Worm (Caenorhabditis elegans) whole organism, young adult: ENCODE measurements around the gene srz-61.

Experiments
- B0035.1 ChIP-seq: sonication (generic microtip); optimal IDR thresholded peaks from 2 replicates; lab custom pipeline; 2016; ENCODE audit warnings: missing genetic modification characterization, mild to moderate bottlenecking, missing compliant biosample characterization, missing genotype, missing genetic modification reagents
- B0261.1 ChIP-seq: sonication (generic microtip); optimal IDR thresholded peaks from 2 replicates; lab custom pipeline; 2016; ENCODE audit warnings: mild to moderate bottlenecking, missing genetic modification characterization, moderate library complexity, missing compliant biosample characterization
- C06A6.2 ChIP-seq: fragments of 200-800 bp; sonication (Bioruptor generic); conservative IDR thresholded peaks from 2 replicates; pipeline ENCODE4 v1.3.6; 2022; ENCODE audit warnings: missing genetic modification characterization, missing compliant biosample characterization
- F23B12.7 ChIP-seq: sonication (generic microtip); optimal IDR thresholded peaks from 2 replicates; lab custom pipeline; 2017; ENCODE audit warnings: missing genetic modification characterization, mild to moderate bottlenecking, missing compliant biosample characterization, antibody characterized with exemption, moderate library complexity; ENCODE audit not compliant: insufficient read depth
- T07F8.4 ChIP-seq: sonication (generic microtip); optimal IDR thresholded peaks from 2 replicates; lab custom pipeline; 2016; ENCODE audit warnings: mild to moderate bottlenecking, missing genetic modification characterization, moderate library complexity, missing compliant biosample characterization
- T26A5.8 ChIP-seq: sonication (generic microtip); optimal IDR thresholded peaks from 2 replicates; lab custom pipeline; 2016; ENCODE audit warnings: missing genetic modification characterization, missing compliant biosample characterization
- Y53G8AR.9 ChIP-seq: fragments of 200-800 bp; sonication (Bioruptor generic); conservative IDR thresholded peaks from 2 replicates; pipeline ENCODE4 v1.3.6; 2022; ENCODE audit warnings: missing genetic modification reagents, missing genetic modification characterization, missing compliant biosample characterization
- Y95B8A.8 ChIP-seq: fragments of 200-800 bp; sonication (Bioruptor generic); IDR thresholded peaks from 2 replicates; pipeline ENCODE4 v1.3.6; 2022; ENCODE audit warnings: missing genetic modification reagents, missing genetic modification characterization, missing compliant biosample characterization
- akir-1 ChIP-seq: fragments of 200-800 bp; sonication (Bioruptor generic); optimal IDR thresholded peaks from 2 replicates; lab custom pipeline; 2018; ENCODE audit warnings: mild to moderate bottlenecking, missing genetic modification characterization, moderate library complexity, missing compliant biosample characterization
- bed-1 ChIP-seq: fragments of 200-800 bp; sonication (Bioruptor generic); IDR thresholded peaks from 2 replicates; pipeline ENCODE4 v1.3.6; 2022; ENCODE audit warnings: missing genetic modification reagents, missing genetic modification characterization, missing compliant biosample characterization
- ceh-79 ChIP-seq: sonication (generic microtip); optimal IDR thresholded peaks from 2 replicates; lab custom pipeline; 2017; ENCODE audit warnings: mild to moderate bottlenecking, missing genetic modification characterization, missing compliant biosample characterization
- ceh-91 ChIP-seq: fragments of 200-800 bp; sonication (Bioruptor generic); IDR thresholded peaks from 2 replicates; pipeline ENCODE4 v1.3.6; 2022; ENCODE audit warnings: missing genetic modification reagents, missing genetic modification characterization, missing compliant biosample characterization
- die-1 ChIP-seq: sonication (generic microtip); optimal IDR thresholded peaks from 2 replicates; lab custom pipeline; 2016; ENCODE audit warnings: missing genotype, mild to moderate bottlenecking, missing genetic modification characterization, missing compliant biosample characterization
- efl-1 ChIP-seq: fragments of 150-350 bp; optimal IDR thresholded peaks from 2 replicates; lab custom pipeline; 2014; ENCODE audit warnings: missing biosample characterization, missing genetic modification reagents, missing genetic modification characterization
- egl-44 ChIP-seq: fragments of 200-800 bp; sonication (Bioruptor generic); IDR thresholded peaks from 2 replicates; pipeline ENCODE4 v1.3.6; 2022; ENCODE audit warnings: missing genetic modification reagents, missing genetic modification characterization, missing compliant biosample characterization
- egrh-3 ChIP-seq: fragments of 200-800 bp; sonication (Bioruptor generic); IDR thresholded peaks from 2 replicates; pipeline ENCODE4 v1.3.6; 2022; ENCODE audit warnings: missing genetic modification reagents, missing genetic modification characterization, missing compliant biosample characterization
- ekl-4 ChIP-seq: fragments of 200-800 bp; sonication (Bioruptor generic); IDR thresholded peaks from 2 replicates; pipeline ENCODE4 v1.3.6; 2022; ENCODE audit warnings: missing genetic modification reagents, missing genetic modification characterization, missing compliant biosample characterization
- hmg-1.2 ChIP-seq: fragments of 200-800 bp; sonication (Bioruptor generic); IDR thresholded peaks from 2 replicates; pipeline ENCODE4 v1.3.6; 2022; ENCODE audit warnings: missing genetic modification reagents, missing genetic modification characterization, missing compliant biosample characterization
- hrde-1 ChIP-seq: sonication (generic microtip); optimal IDR thresholded peaks from 2 replicates; lab custom pipeline; 2016; ENCODE audit warnings: missing genetic modification characterization, mild to moderate bottlenecking, missing compliant biosample characterization, moderate library complexity, missing genotype, missing genetic modification reagents, borderline replicate concordance
- let-526 ChIP-seq: fragments of 200-800 bp; sonication (Bioruptor generic); IDR thresholded peaks from 2 replicates; pipeline ENCODE4 v1.3.6; 2022; ENCODE audit warnings: missing genetic modification reagents, missing genetic modification characterization, missing compliant biosample characterization
- lin-54 ChIP-seq: fragments of 200-800 bp; sonication (Bioruptor generic); optimal IDR thresholded peaks from 2 replicates; lab custom pipeline; 2018; ENCODE audit warnings: mild to moderate bottlenecking, missing genetic modification characterization, missing compliant biosample characterization
- lir-1 ChIP-seq: fragments of 200-800 bp; sonication (Bioruptor generic); conservative IDR thresholded peaks from 2 replicates; pipeline ENCODE4 v1.3.6; 2022; ENCODE audit warnings: missing genetic modification reagents, missing genetic modification characterization, missing compliant biosample characterization
- lsy-27 ChIP-seq: sonication (generic microtip); optimal IDR thresholded peaks from 2 replicates; lab custom pipeline; 2017; ENCODE audit warnings: missing genetic modification characterization, mild to moderate bottlenecking, missing compliant biosample characterization, antibody characterized with exemption, missing genotype, borderline replicate concordance; ENCODE audit not compliant: insufficient read depth
- madf-3 ChIP-seq: fragments of 200-800 bp; sonication (Bioruptor generic); IDR thresholded peaks from 2 replicates; pipeline ENCODE4 v1.3.6; 2022; ENCODE audit warnings: missing genetic modification reagents, missing genetic modification characterization, missing compliant biosample characterization
- madf-6 ChIP-seq: fragments of 200-800 bp; sonication (Bioruptor generic); IDR thresholded peaks from 2 replicates; pipeline ENCODE4 v1.3.6; 2022; ENCODE audit warnings: missing genetic modification reagents, missing genetic modification characterization, missing compliant biosample characterization
- mxl-1 ChIP-seq: sonication (generic microtip); optimal IDR thresholded peaks from 2 replicates; lab custom pipeline; 2016; ENCODE audit warnings: missing genetic modification characterization, missing compliant biosample characterization
- nfya-2 ChIP-seq: fragments of 200-800 bp; sonication (Bioruptor generic); IDR thresholded peaks from 2 replicates; pipeline ENCODE4 v1.3.6; 2022; ENCODE audit warnings: missing genetic modification reagents, missing genetic modification characterization, missing compliant biosample characterization
- nfyb-1 ChIP-seq: fragments of 200-800 bp; sonication (Bioruptor generic); IDR thresholded peaks from 2 replicates; pipeline ENCODE4 v1.3.6; 2022; ENCODE audit warnings: missing genetic modification reagents, missing genetic modification characterization, missing compliant biosample characterization
- nhr-27 ChIP-seq: fragments of 200-800 bp; sonication (Bioruptor generic); optimal IDR thresholded peaks from 2 replicates; lab custom pipeline; 2018; ENCODE audit warnings: mild to moderate bottlenecking, missing genetic modification characterization, moderate library complexity, missing compliant biosample characterization
- nhr-80 ChIP-seq: sonication (generic microtip); optimal IDR thresholded peaks from 2 replicates; lab custom pipeline; 2016; ENCODE audit warnings: missing genetic modification characterization, missing compliant biosample characterization
- repo-1 ChIP-seq: sonication (generic microtip); optimal IDR thresholded peaks from 2 replicates; lab custom pipeline; 2017; ENCODE audit warnings: mild to moderate bottlenecking, missing genetic modification characterization, missing compliant biosample characterization
- snpc-1.3 ChIP-seq: sonication (generic microtip); optimal IDR thresholded peaks from 2 replicates; lab custom pipeline; 2017; ENCODE audit warnings: missing genetic modification characterization, mild to moderate bottlenecking, missing compliant biosample characterization, antibody characterized with exemption, moderate library complexity, missing genotype, missing genetic modification reagents; ENCODE audit not compliant: insufficient read depth
- snpc-4 ChIP-seq, 5 experiments: fragments of 150-350 bp in 1 of 5; sonication (generic microtip) in 4 of 5; optimal IDR thresholded peaks; 2 replicates each; lab custom pipeline; 2014 to 2018; ENCODE audit warnings: missing genetic modification characterization in 5 of 5, missing biosample characterization in 3 of 5, antibody characterized with exemption in 2 of 5, mild to moderate bottlenecking in 2 of 5, missing compliant biosample characterization in 2 of 5, missing genotype in 2 of 5, moderate library complexity in 2 of 5, missing genetic modification reagents in 1 of 5
- somi-1 ChIP-seq: fragments of 200-800 bp; sonication (Bioruptor generic); optimal IDR thresholded peaks from 2 replicates; lab custom pipeline; 2018; ENCODE audit warnings: mild to moderate bottlenecking, missing genetic modification characterization, missing compliant biosample characterization
- unc-62 ChIP-seq: fragments of 150-350 bp; optimal IDR thresholded peaks from 2 replicates; lab custom pipeline; 2014; ENCODE audit warnings: missing biosample characterization, missing genetic modification reagents, missing genetic modification characterization
- ztf-18 ChIP-seq: sonication (generic microtip); optimal IDR thresholded peaks from 2 replicates; lab custom pipeline; 2016; ENCODE audit warnings: missing genotype, mild to moderate bottlenecking, missing genetic modification characterization, missing compliant biosample characterization

srz-61 gene

DNA sequence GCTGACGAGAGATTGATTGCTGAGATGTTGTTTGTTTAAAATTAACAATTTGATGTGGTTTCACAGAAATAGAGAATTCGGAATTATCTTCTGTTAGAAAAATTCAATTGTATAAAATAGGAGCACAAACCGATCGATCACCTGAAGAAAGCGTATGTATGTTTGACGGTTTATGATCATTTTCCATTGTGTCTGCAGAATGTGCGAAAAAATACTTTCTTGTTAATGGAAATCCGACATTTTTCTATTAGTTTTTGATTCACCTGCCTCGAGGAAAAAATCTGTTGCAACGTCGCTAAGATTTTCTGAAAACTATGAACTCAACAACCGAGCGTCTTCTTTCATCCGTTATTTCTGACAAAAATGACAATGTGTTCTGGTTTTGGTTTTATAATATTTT is 15.8 kb downstream of the srz-61 start, which contains the start of gene C35D6.13:
Gene C35D6.13, plus strand, starts transcription at position 301 of the 400 bp plus-strand sequence.
- TF ChIP-seq nfyb-1 (no peak), T26A5.8 (tag; lab: Kevin White, UChicago) (no peak), mxl-1 (tag; lab: Kevin White, UChicago) (no peak), let-526 (no peak), nhr-80 (tag; lab: Kevin White, UChicago) (no peak), Y95B8A.8 (no peak), somi-1 (GFP tag; lab: Kevin White, UChicago) (no peak), hrde-1 (tag; lab: Kevin White, UChicago) (no peak), ekl-4 (no peak), nhr-27 (tag; lab: Kevin White, UChicago) (no peak), lin-54 (GFP tag; lab: Kevin White, UChicago) (no peak), snpc-1.3 (tag; lab: Kevin White, UChicago) (no peak), Y53G8AR.9 (GFP tag; lab: Robert Waterston, UW) (no peak), ceh-79 (no peak), die-1 (tag; lab: Kevin White, UChicago) (no peak), akir-1 (GFP tag; lab: Kevin White, UChicago) (no peak), ztf-18 (tag; lab: Kevin White, UChicago) (no peak), lir-1 (GFP tag; lab: Robert Waterston, UW) (no peak), bed-1 (GFP tag; lab: Robert Waterston, UW) (no peak)

DNA sequence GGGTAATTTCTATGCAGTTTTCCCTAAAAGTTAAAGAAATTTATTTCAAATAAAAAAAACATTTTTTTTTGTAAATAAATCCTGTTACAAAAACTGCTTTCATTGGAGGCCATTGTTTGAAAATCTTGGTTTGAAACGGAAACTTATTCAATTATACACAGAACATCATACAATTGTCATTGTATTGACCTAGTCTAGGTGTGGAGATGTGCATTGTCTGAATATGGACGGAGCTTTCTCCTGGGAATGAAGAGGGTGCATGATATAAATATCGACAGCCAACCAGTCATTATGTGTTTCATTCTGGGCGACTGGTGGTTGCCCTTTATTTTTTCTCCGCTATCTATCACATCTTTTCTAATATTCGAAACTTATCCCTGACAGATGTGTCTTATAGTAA is 25.5 kb downstream of the srz-61 start, which contains the start of gene C35D6.3:
Gene C35D6.3, plus strand, starts transcription at position 301 of the 400 bp plus-strand sequence.
- no peak for TF ChIP-seq nfya-2 (GFP tag; lab: Robert Waterston, UW)
- TF ChIP-seq F23B12.7 (tag; lab: Kevin White, UChicago), result no peak
- no peak for TF ChIP-seq lsy-27 (tag; lab: Kevin White, UChicago)

DNA sequence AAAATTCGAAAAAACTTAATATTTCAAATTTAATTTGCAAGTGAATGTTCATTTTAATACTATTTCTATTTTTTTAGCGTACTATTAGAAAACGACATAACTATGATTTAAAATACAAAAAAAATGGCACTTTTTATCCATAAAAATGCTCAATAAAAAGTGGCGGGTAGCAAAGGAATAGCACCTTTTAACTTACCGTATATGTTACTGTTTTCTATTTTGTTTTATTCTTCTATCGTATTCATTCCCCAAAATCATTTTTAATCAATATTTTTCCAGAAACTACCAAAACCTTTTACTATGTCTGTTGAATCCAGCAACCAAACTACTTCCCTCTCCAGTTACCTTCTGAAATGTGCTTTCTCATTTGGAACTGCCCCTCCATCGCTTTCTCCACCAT is 29.7 kb downstream of the srz-61 start, which contains the start of gene C35D6.4:
Gene C35D6.4, plus strand, starts transcription at position 301 of the 400 bp plus-strand sequence.
- TF ChIP-seq snpc-1.3 (tag; lab: Kevin White, UChicago), result no peak

DNA sequence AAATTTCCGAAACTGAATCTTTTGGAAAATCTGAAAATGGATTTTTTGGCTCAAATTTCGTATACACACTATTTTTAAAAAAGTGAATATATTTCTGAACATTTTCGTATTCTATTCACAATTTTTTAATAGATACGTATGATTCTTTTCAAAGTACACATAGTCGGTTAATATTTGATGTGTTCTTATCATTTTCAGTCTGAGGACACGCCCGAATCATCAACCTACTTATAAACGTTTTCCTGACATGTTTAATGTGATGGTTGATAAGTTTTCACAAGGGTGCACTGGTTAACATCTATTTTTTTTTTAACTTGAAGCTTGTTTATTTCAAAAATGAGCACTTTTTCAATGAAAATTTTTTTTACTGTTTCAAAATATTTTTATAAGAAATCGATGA is 43.6 kb downstream of the srz-61 start:
- TF ChIP-seq T07F8.4 (tag; lab: Kevin White, UChicago) (no peak), efl-1 (GFP tag; lab: Kevin White, UChicago) (no peak), madf-3 (GFP tag; lab: Robert Waterston, UW) (no peak), repo-1 (tag; lab: Kevin White, UChicago) (no peak), B0035.1 (tag; lab: Kevin White, UChicago) (no peak), lin-54 (GFP tag; lab: Kevin White, UChicago) (no peak), hmg-1.2 (GFP tag; lab: Robert Waterston, UW) (no peak), madf-6 (GFP tag; lab: Robert Waterston, UW) (no peak), snpc-4 (GFP tag; optimal IDR thresholded peaks at IDR 0.05; lab: Kevin White, UChicago) (no peak), snpc-4 (tag; optimal IDR thresholded peaks at IDR 0.05; lab: Kevin White, UChicago) (no peak), egrh-3 (GFP tag; lab: Robert Waterston, UW) (no peak), C06A6.2 (GFP tag; lab: Robert Waterston, UW) (no peak), egl-44 (no peak), ceh-91 (GFP tag; lab: Robert Waterston, UW) (no peak), unc-62 (GFP tag; lab: Kevin White, UChicago) (no peak), B0261.1 (no peak)
- TF ChIP-seq, all 124 proteins: peak for 0
